Fruit fly (Drosophila melanogaster): ENCODE measurements around the gene CG5199.

CG5199 gene

dm6 chr3L:20401026-20401912, 51.4 kb downstream of the CG5199 start, which contains the start of gene trbl (continued):
- TF ChIP-seq cg (GFP tag; optimal IDR thresholded peaks at IDR 0.05) (peak; percentile 38), CG2712 (tag; optimal IDR thresholded peaks at IDR 0.05) (peak; percentile 36), Abd-B (GFP tag; optimal IDR thresholded peaks at IDR 0.05) (no peak), CG10959 (GFP tag; IDR thresholded peaks at IDR 0.05) (no peak), pum (GFP tag; optimal IDR thresholded peaks at IDR 0.05) (no peak), wek (GFP tag; optimal IDR thresholded peaks at IDR 0.05) (peak; percentile 27), CG1832 (GFP tag; optimal IDR thresholded peaks at IDR 0.05) (peak; percentile 97), CG11560 (tag; IDR thresholded peaks at IDR 0.05) (no peak), pfk (GFP tag; optimal IDR thresholded peaks at IDR 0.05) (peak; percentile 52), lab (GFP tag; optimal IDR thresholded peaks at IDR 0.05) (peak; percentile 52), Dbx (GFP tag; IDR thresholded peaks at IDR 0.05) (peak; percentile 58; the same call in 2 of the 3 replicates), fd96Cb (tag; optimal IDR thresholded peaks at IDR 0.05) (no peak), CG4360 (GFP tag; IDR thresholded peaks at IDR 0.05) (no peak), CG14965 (GFP tag; optimal IDR thresholded peaks at IDR 0.05; ENCODE audit: borderline replicate concordance) (no peak), CG10979 (tag; optimal IDR thresholded peaks at IDR 0.05) (peak; percentile 24), sr (GFP tag; IDR thresholded peaks at IDR 0.05) (no peak), run (tag; optimal IDR thresholded peaks at IDR 0.05) (peak; percentile 45), ham (GFP tag; IDR thresholded peaks at IDR 0.05) (no peak), nau (GFP tag; optimal IDR thresholded peaks at IDR 0.05) (peak; percentile 68), sim (GFP tag; IDR thresholded peaks at IDR 0.05) (no peak), Xbp1 (GFP tag; optimal IDR thresholded peaks at IDR 0.05) (no peak), her (GFP tag; optimal IDR thresholded peaks at IDR 0.05) (peak; percentile 70), Awh (GFP tag; IDR thresholded peaks at IDR 0.05) (no peak), nerfin-2 (GFP tag; IDR thresholded peaks at IDR 0.05; ENCODE audit: partially characterized antibody) (peak; percentile 75; the same call in 1 of the 2 replicates), en (GFP tag; optimal IDR thresholded peaks at IDR 0.05) (no peak), hb (GFP tag; IDR thresholded peaks at IDR 0.05; ENCODE audit: partially characterized antibody) (no peak), CG12744 (GFP tag; optimal IDR thresholded peaks at IDR 0.05) (peak; percentile 11), emc (GFP tag; optimal IDR thresholded peaks at IDR 0.05) (no peak), psq (GFP tag; optimal IDR thresholded peaks at IDR 0.05) (peak; percentile 83), CG6254 (GFP tag; optimal IDR thresholded peaks at IDR 0.05) (no peak), kah (GFP tag; optimal IDR thresholded peaks at IDR 0.05) (peak; percentile 43), Kr (GFP tag; optimal IDR thresholded peaks at IDR 0.05) (peak; percentile 13), CG12769 (tag; optimal IDR thresholded peaks at IDR 0.05) (peak; percentile 40), CG17328 (GFP tag; IDR thresholded peaks at IDR 0.05) (no peak), CG4424 (GFP tag; optimal IDR thresholded peaks at IDR 0.05) (peak; percentile 18), chif (GFP tag; optimal IDR thresholded peaks at IDR 0.05) (peak in 1 of 2 experiments; percentile 35), Nf-YC (tag; optimal IDR thresholded peaks at IDR 0.05) (peak; percentile 59), crol (GFP tag; IDR thresholded peaks at IDR 0.05) (no peak), CG7745 (tag; optimal IDR thresholded peaks at IDR 0.05) (peak; percentile 62), D19B (GFP tag; optimal IDR thresholded peaks at IDR 0.05) (no peak), CG15514 (GFP tag; optimal IDR thresholded peaks at IDR 0.05) (peak; percentile 68), sug (tag; optimal IDR thresholded peaks at IDR 0.05) (no peak), CG3163 (GFP tag; optimal IDR thresholded peaks at IDR 0.05) (peak; percentile 99), ken (GFP tag; IDR thresholded peaks at IDR 0.05) (no peak), btn (GFP tag; optimal IDR thresholded peaks at IDR 0.05) (no peak), Jarid2 (GFP tag; optimal IDR thresholded peaks at IDR 0.05) (peak; percentile 80), TFAM (GFP tag; optimal IDR thresholded peaks at IDR 0.05) (no peak), CG13624 (GFP tag; optimal IDR thresholded peaks at IDR 0.05) (peak; percentile 69), ash1 (GFP tag; optimal IDR thresholded peaks at IDR 0.05) (no peak)
